Fruit fly (Drosophila melanogaster) whole organism, embryonic: ENCODE data around the gene Nepl7.
A peak's percentile ranks its signal among the peaks of the same experiment; 100 is the strongest.

Source experiments
- Awh ChIP-seq: fragments of 200-800 bp; sonication (Bioruptor generic); IDR thresholded peaks from 2 replicates; pipeline ENCODE4, ENCODE4 v1.3.6; 2022; ENCODE audit warnings: missing biosample characterization, missing genetic modification characterization
- Bgb ChIP-seq: fragments of 200-800 bp; sonication (Bioruptor generic); IDR thresholded peaks from 2 replicates; pipeline ENCODE4 v1.3.6; 2022; ENCODE audit warnings: missing biosample characterization, missing genetic modification characterization; ENCODE audit not compliant: partially characterized antibody
- CG10565 ChIP-seq: fragments of 200-800 bp; sonication (Bioruptor generic); optimal IDR thresholded peaks from 3 replicates; lab custom pipeline; 2016; ENCODE audit warnings: missing biosample characterization, mild to moderate bottlenecking, missing genetic modification characterization
- CG1233 ChIP-seq: fragments of 200-800 bp; sonication (Bioruptor generic); optimal IDR thresholded peaks from 4 replicates; lab custom pipeline; 2018; ENCODE audit warnings: missing biosample characterization, mild to moderate bottlenecking, missing genetic modification characterization
- CG13424 ChIP-seq: fragments of 200-800 bp; sonication (Bioruptor generic); optimal IDR thresholded peaks from 2 replicates; lab custom pipeline; 2019; ENCODE audit warnings: missing biosample characterization, mild to moderate bottlenecking, missing genetic modification characterization, moderate library complexity
- CG17361 ChIP-seq: fragments of 200-800 bp; sonication (Bioruptor generic); IDR thresholded peaks from 3 replicates; pipeline ENCODE4 v1.3.6; 2022; ENCODE audit warnings: missing biosample characterization, missing genetic modification characterization
- CG17829 ChIP-seq: fragments of 200-800 bp; optimal IDR thresholded peaks from 2 replicates; lab custom pipeline; 2019; ENCODE audit warnings: missing biosample characterization, mild to moderate bottlenecking, missing genetic modification characterization, moderate library complexity
- CG18764 ChIP-seq: fragments of 200-800 bp; sonication (Bioruptor generic); optimal IDR thresholded peaks from 3 replicates; lab custom pipeline; 2016; ENCODE audit warnings: missing biosample characterization, missing genetic modification characterization
- CG2712 ChIP-seq: fragments of 200-800 bp; optimal IDR thresholded peaks from 3 replicates; lab custom pipeline; 2019; ENCODE audit warnings: missing biosample characterization, mild to moderate bottlenecking, missing genetic modification characterization, moderate library complexity
- CG31224 ChIP-seq: fragments of 200-800 bp; sonication (Bioruptor generic); IDR thresholded peaks from 2 replicates; pipeline ENCODE4 v1.3.6; 2022; ENCODE audit warnings: missing biosample characterization, missing genetic modification characterization
- CG32772 ChIP-seq: fragments of 200-800 bp; sonication (Bioruptor generic); IDR thresholded peaks from 2 replicates; pipeline ENCODE4 v1.3.6; 2022; ENCODE audit warnings: missing biosample characterization, missing genetic modification characterization
- CG33213 ChIP-seq: fragments of 200-800 bp; sonication (Bioruptor generic); optimal IDR thresholded peaks from 3 replicates; lab custom pipeline; 2016; ENCODE audit warnings: missing biosample characterization, missing genetic modification characterization
- CG3407 ChIP-seq: fragments of 200-800 bp; sonication (Bioruptor generic); optimal IDR thresholded peaks from 2 replicates; lab custom pipeline; 2018; ENCODE audit warnings: missing biosample characterization, mild to moderate bottlenecking, missing genetic modification characterization
- CG6254 ChIP-seq: fragments of 200-800 bp; sonication (Bioruptor generic); optimal IDR thresholded peaks from 3 replicates; lab custom pipeline; 2017; ENCODE audit warnings: mild to moderate bottlenecking, missing biosample characterization, missing genetic modification reagents, missing genetic modification characterization
- D19A ChIP-seq: fragments of 200-800 bp; optimal IDR thresholded peaks from 3 replicates; lab custom pipeline; 2019; ENCODE audit warnings: missing biosample characterization, mild to moderate bottlenecking, missing genetic modification characterization, moderate library complexity
- Dek ChIP-seq: fragments of 200-800 bp; sonication (Bioruptor generic); optimal IDR thresholded peaks from 3 replicates; lab custom pipeline; 2019; ENCODE audit warnings: missing biosample characterization, mild to moderate bottlenecking, missing genetic modification characterization, moderate library complexity
- Dip3 ChIP-seq: fragments of 200-800 bp; sonication (Bioruptor generic); optimal IDR thresholded peaks from 3 replicates; lab custom pipeline; 2016; ENCODE audit warnings: missing biosample characterization, missing genetic modification characterization
- Dp ChIP-seq: fragments of 200-800 bp; sonication (Bioruptor generic); optimal IDR thresholded peaks from 2 replicates; lab custom pipeline; 2018; ENCODE audit warnings: missing biosample characterization, mild to moderate bottlenecking, missing genetic modification characterization, moderate library complexity
- Hr51 ChIP-seq, 2 experiments: fragments of 200-800 bp; sonication (Bioruptor generic); optimal IDR thresholded peaks; 2 replicates in 1 of 2; 3 replicates in 1 of 2; lab custom pipeline; 2016 to 2018; ENCODE audit warnings: missing biosample characterization in 2 of 2, missing genetic modification characterization in 2 of 2, mild to moderate bottlenecking in 1 of 2, moderate library complexity in 1 of 2
- Lhr ChIP-seq: fragments of 200-800 bp; sonication (Bioruptor generic); optimal IDR thresholded peaks from 3 replicates; lab custom pipeline; 2017; ENCODE audit warnings: mild to moderate bottlenecking, missing biosample characterization, missing genetic modification reagents, missing genetic modification characterization
- MBD-R2 ChIP-seq: fragments of 200-800 bp; sonication (Bioruptor generic); IDR thresholded peaks from 2 replicates; pipeline ENCODE4 v1.3.6; 2022; ENCODE audit warnings: missing biosample characterization, missing genetic modification characterization
- Nf-YB ChIP-seq: fragments of 200-800 bp; sonication (Bioruptor generic); optimal IDR thresholded peaks from 3 replicates; lab custom pipeline; 2019; ENCODE audit warnings: missing biosample characterization, mild to moderate bottlenecking, missing genetic modification characterization, moderate library complexity
- Nf-YC ChIP-seq: fragments of 200-800 bp; optimal IDR thresholded peaks from 3 replicates; lab custom pipeline; 2019; ENCODE audit warnings: missing biosample characterization, mild to moderate bottlenecking, missing genetic modification characterization, moderate library complexity
- Opbp ChIP-seq: fragments of 200-800 bp; sonication (Bioruptor generic); IDR thresholded peaks from 3 replicates; pipeline ENCODE4 v1.3.6; 2022; ENCODE audit warnings: missing biosample characterization, missing genetic modification characterization; ENCODE audit not compliant: partially characterized antibody
- Sox102F ChIP-seq: fragments of 200-800 bp; sonication (Bioruptor generic); optimal IDR thresholded peaks from 2 replicates; lab custom pipeline; 2018; ENCODE audit warnings: missing biosample characterization, mild to moderate bottlenecking, missing genetic modification characterization, moderate library complexity
- Spps ChIP-seq: fragments of 200-800 bp; sonication (Bioruptor generic); optimal IDR thresholded peaks from 2 replicates; lab custom pipeline; 2018; ENCODE audit warnings: missing biosample characterization, mild to moderate bottlenecking, missing genetic modification characterization
- Sry-β ChIP-seq: fragments of 200-800 bp; sonication (Bioruptor generic); optimal IDR thresholded peaks from 2 replicates; lab custom pipeline; 2018; ENCODE audit warnings: missing biosample characterization, mild to moderate bottlenecking, missing genetic modification characterization, moderate library complexity
- Sry-δ ChIP-seq: fragments of 200-800 bp; sonication (Bioruptor generic); optimal IDR thresholded peaks from 2 replicates; lab custom pipeline; 2016; ENCODE audit warnings: missing biosample characterization, missing genetic modification characterization
- Ssrp ChIP-seq: fragments of 200-800 bp; sonication (Bioruptor generic); optimal IDR thresholded peaks from 2 replicates; lab custom pipeline; 2018; ENCODE audit warnings: missing biosample characterization, mild to moderate bottlenecking, missing genetic modification characterization, moderate library complexity
- bbx ChIP-seq: fragments of 200-800 bp; sonication (Bioruptor generic); IDR thresholded peaks from 2 replicates; pipeline ENCODE4 v1.3.6; 2022; ENCODE audit warnings: missing biosample characterization, missing genetic modification characterization; ENCODE audit not compliant: partially characterized antibody
- chinmo ChIP-seq: fragments of 200-800 bp; sonication (Bioruptor generic); IDR thresholded peaks from 4 replicates; pipeline ENCODE4 v1.3.6; 2022; ENCODE audit warnings: missing biosample characterization, missing genetic modification characterization; ENCODE audit not compliant: partially characterized antibody
- dimm ChIP-seq: fragments of 200-800 bp; sonication (Bioruptor generic); IDR thresholded peaks from 2 replicates; pipeline ENCODE4 v1.3.6; 2022; ENCODE audit warnings: missing biosample characterization, missing genetic modification characterization
- dm ChIP-seq: fragments of 200-800 bp; sonication (Bioruptor generic); optimal IDR thresholded peaks from 3 replicates; lab custom pipeline; 2016; ENCODE audit warnings: missing biosample characterization, missing genetic modification characterization
- gcm2 ChIP-seq: fragments of 200-800 bp; sonication (Bioruptor generic); optimal IDR thresholded peaks from 2 replicates; lab custom pipeline; 2016; ENCODE audit warnings: missing biosample characterization, missing genetic modification characterization
- inv ChIP-seq: fragments of 200-800 bp; sonication (Bioruptor generic); IDR thresholded peaks from 2 replicates; pipeline ENCODE4 v1.3.6; 2022; ENCODE audit warnings: missing biosample characterization, missing genetic modification characterization; ENCODE audit not compliant: partially characterized antibody
- knrl ChIP-seq: fragments of 200-800 bp; sonication (Bioruptor generic); IDR thresholded peaks from 3 replicates; pipeline ENCODE4 v1.3.6; 2022; ENCODE audit warnings: missing biosample characterization, missing genetic modification characterization; ENCODE audit not compliant: partially characterized antibody
- lov ChIP-seq, 2 experiments: fragments of 200-800 bp in 1 of 2; fragments of >200 bp in 1 of 2; sonication (Bioruptor generic) in 1 of 2; IDR thresholded peaks in 1 of 2; optimal IDR thresholded peaks in 1 of 2; 2 replicates in 1 of 2; 3 replicates in 1 of 2; pipeline versions ENCODE4 v1.3.6 to Lab custom; 2017 to 2022; ENCODE audit warnings: missing biosample characterization in 1 of 2, missing genetic modification characterization in 1 of 2
- p53 ChIP-seq: fragments of 200-800 bp; sonication (Bioruptor generic); optimal IDR thresholded peaks from 2 replicates; lab custom pipeline; 2016; ENCODE audit warnings: missing biosample characterization, missing genetic modification characterization
- scrt ChIP-seq: fragments of 200-800 bp; sonication (Bioruptor generic); optimal IDR thresholded peaks from 2 replicates; lab custom pipeline; 2018; ENCODE audit warnings: missing biosample characterization, mild to moderate bottlenecking, missing genetic modification characterization, moderate library complexity
- seq ChIP-seq: fragments of 200-800 bp; sonication (Bioruptor generic); IDR thresholded peaks from 2 replicates; pipeline ENCODE4 v1.3.6; 2022; ENCODE audit warnings: missing biosample characterization, missing genetic modification characterization
- so ChIP-seq: fragments of 200-800 bp; sonication (Bioruptor generic); IDR thresholded peaks from 3 replicates; pipeline ENCODE4 v1.3.6; 2022; ENCODE audit warnings: missing biosample characterization, missing genetic modification characterization
- tll ChIP-seq, 2 experiments: fragments of 200-800 bp in 1 of 2; fragments of >200 bp in 1 of 2; sonication (Bioruptor generic) in 1 of 2; optimal IDR thresholded peaks; 2 replicates each; lab custom pipeline; 2017 to 2019; ENCODE audit warnings: missing biosample characterization in 2 of 2, missing genetic modification characterization in 2 of 2, mild to moderate bottlenecking in 1 of 2, moderate library complexity in 1 of 2
- unc-4 ChIP-seq: fragments of 200-800 bp; sonication (Bioruptor generic); IDR thresholded peaks from 2 replicates; pipeline ENCODE4 v1.3.6; 2022; ENCODE audit warnings: missing biosample characterization, missing genetic modification characterization; ENCODE audit not compliant: partially characterized antibody
- vnd ChIP-seq: fragments of 200-800 bp; sonication (Bioruptor generic); IDR thresholded peaks from 3 replicates; pipeline ENCODE4 v1.3.6; 2022; ENCODE audit warnings: missing biosample characterization, missing genetic modification characterization; ENCODE audit not compliant: partially characterized antibody
- vvl ChIP-seq: fragments of 200-800 bp; sonication (Bioruptor generic); IDR thresholded peaks from 2 replicates; pipeline ENCODE4 v1.3.6; 2022; ENCODE audit warnings: missing biosample characterization, missing genetic modification characterization

The Nepl7 gene

dm6 chr2L:12692343-12693079 lies 23.0 kb upstream of the Nepl7 start, which contains the start of the genes CCT4 and CG6153 (continued):
- peak; percentile 57 for TF ChIP-seq D19A (tag; lab: Kevin White, UChicago)
- peak; percentile 65; the same call in 1 of the 3 replicates for TF ChIP-seq Opbp (GFP tag; lab: Robert Waterston, UW)
- peak; percentile 1 for TF ChIP-seq Nf-YC (tag; lab: Kevin White, UChicago)
- peak; percentile 74 for TF ChIP-seq scrt (GFP tag; lab: Kevin White, UChicago)
- TF ChIP-seq MBD-R2 (GFP tag; lab: Robert Waterston, UW): peak; percentile 92
- TF ChIP-seq CG17829 (tag; lab: Kevin White, UChicago): no peak
- TF ChIP-seq Lhr (GFP tag; lab: Kevin White, UChicago): peak; percentile 21
- TF ChIP-seq tll (GFP tag; optimal IDR thresholded peaks at IDR 0.05; lab: Kevin White, UChicago): peak in 1 of 2 experiments; percentile 50
- peak; percentile 15 for TF ChIP-seq CG2712
- TF ChIP-seq knrl (GFP tag; lab: Robert Waterston, UW): peak; percentile 48
- no peak for TF ChIP-seq CG13424 (tag; lab: Kevin White, UChicago)
- no peak for TF ChIP-seq Dek
- peak; percentile 37 for TF ChIP-seq Bgb (GFP tag; lab: Robert Waterston, UW)
- peak; percentile 44 for TF ChIP-seq Sry-δ
- TF ChIP-seq Dp (GFP tag; lab: Kevin White, UChicago): peak; percentile 58
- TF ChIP-seq vvl (GFP tag; lab: Robert Waterston, UW): peak; percentile 22; the same call in 1 of the 2 replicates
- TF ChIP-seq Ssrp (tag; lab: Kevin White, UChicago): no peak
- no peak for TF ChIP-seq inv
- no peak for TF ChIP-seq Sox102F (GFP tag; lab: Kevin White, UChicago)
- peak; percentile 36; the same call in 1 of the 2 replicates for TF ChIP-seq bbx
- TF ChIP-seq Sry-β (GFP tag; lab: Kevin White, UChicago): peak; percentile 6
- TF ChIP-seq unc-4 (GFP tag; lab: Robert Waterston, UW): peak; percentile 38
- peak; percentile 87 for TF ChIP-seq dm
- TF ChIP-seq chinmo (GFP tag; lab: Robert Waterston, UW): 0 out of 4 replicates have a peak, but pooled peaks have one; percentile 61
- no peak for TF ChIP-seq CG17361 (GFP tag; lab: Robert Waterston, UW)
- peak; percentile 12 for TF ChIP-seq CG33213 (GFP tag; lab: Kevin White, UChicago)
- no peak for TF ChIP-seq CG32772 (GFP tag; lab: Robert Waterston, UW)

DNA sequence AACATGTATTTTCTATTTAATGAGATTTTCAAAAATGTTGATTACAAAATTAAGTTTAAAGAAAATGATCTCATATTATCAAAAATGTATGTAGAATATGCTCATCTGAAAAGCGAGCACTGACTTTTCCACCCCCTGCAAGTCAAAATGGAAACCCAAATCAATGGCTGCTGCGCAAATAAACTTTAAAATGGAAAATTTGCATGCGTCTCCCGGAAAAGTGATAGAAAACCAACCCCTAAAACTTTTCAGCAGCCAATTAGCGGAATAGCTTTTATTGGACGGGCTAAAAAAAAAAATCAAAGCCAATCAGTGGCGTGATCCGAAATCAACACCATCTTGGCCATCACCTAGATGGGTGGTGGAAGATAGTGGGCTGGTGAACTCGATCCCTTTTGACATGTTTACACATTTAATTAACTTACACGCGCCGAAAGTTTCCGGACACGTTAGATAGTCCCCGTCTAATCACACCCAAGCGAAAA lies 19.8 kb upstream of the Nepl7 start:
- peak; percentile 94 for TF ChIP-seq Nf-YC (tag; lab: Kevin White, UChicago)
- TF ChIP-seq Nf-YB (GFP tag; lab: Kevin White, UChicago): peak; percentile 92
- TF ChIP-seq lov (optimal IDR thresholded peaks at IDR 0.05; lab: Kevin White, UChicago): no peak
- TF ChIP-seq lov (GFP tag; IDR thresholded peaks at IDR 0.05; lab: Robert Waterston, UW): peak; percentile 6; the same call in 1 of the 3 replicates
- no peak for TF ChIP-seq Awh (GFP tag; lab: Robert Waterston, UW)
- TF ChIP-seq CG6254: no peak
- no peak for TF ChIP-seq CG31224 (GFP tag; lab: Robert Waterston, UW)
- TF ChIP-seq seq: peak; percentile 39; the same call in 1 of the 2 replicates

DNA sequence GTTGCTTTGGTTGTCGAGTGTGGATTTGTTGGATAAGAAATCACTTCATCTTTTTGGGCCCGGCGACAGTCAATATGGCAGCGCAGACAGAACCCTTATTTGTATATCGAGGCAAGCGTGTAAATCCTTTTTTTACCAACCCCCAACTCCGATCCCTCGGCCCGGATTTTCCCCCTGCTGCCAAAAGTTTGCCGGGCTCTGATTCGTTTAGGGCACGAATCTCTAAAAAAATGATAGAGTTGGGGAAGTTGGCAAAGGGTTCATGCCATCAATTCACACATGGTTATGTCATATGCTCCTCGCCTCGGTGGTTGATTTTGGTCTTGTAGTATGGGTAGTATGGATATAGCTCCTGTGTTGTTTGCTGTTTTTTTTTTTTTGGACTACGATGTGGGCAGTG lies 17.3 kb upstream of the Nepl7 start:
- no peak for TF ChIP-seq vnd (GFP tag; lab: Robert Waterston, UW)
- no peak for TF ChIP-seq CG3407 (GFP tag; lab: Kevin White, UChicago)
- TF ChIP-seq CG10565 (GFP tag; lab: Kevin White, UChicago): no peak
- no peak for TF ChIP-seq Spps (tag; lab: Kevin White, UChicago)
- TF ChIP-seq Hr51 (GFP tag; optimal IDR thresholded peaks at IDR 0.05; lab: Kevin White, UChicago): no peak
- peak; percentile 45; the same call in 1 of the 2 replicates for TF ChIP-seq seq
- TF ChIP-seq dimm (GFP tag; lab: Robert Waterston, UW): no peak
- TF ChIP-seq CG18764: no peak
- TF ChIP-seq Dip3 (GFP tag; lab: Kevin White, UChicago): no peak
- TF ChIP-seq gcm2 (GFP tag; lab: Kevin White, UChicago): no peak
- TF ChIP-seq CG1233 (GFP tag; lab: Kevin White, UChicago): no peak
- peak; percentile 90 for TF ChIP-seq Nf-YB (GFP tag; lab: Kevin White, UChicago)
- no peak for TF ChIP-seq p53 (GFP tag; lab: Kevin White, UChicago)
- no peak for TF ChIP-seq so (GFP tag; lab: Robert Waterston, UW)
